Worm (Caenorhabditis elegans) whole organism, young adult: Measurements from ENCODE around the gene ins-13.

Source experiments
- F10E7.11 ChIP-seq: sonication (generic microtip); optimal IDR thresholded peaks from 2 replicates; lab custom pipeline; 2017; ENCODE audit warnings: mild to moderate bottlenecking, missing genetic modification characterization, moderate library complexity, missing compliant biosample characterization
- F33H1.4 ChIP-seq: fragments of 200-800 bp; sonication (Bioruptor generic); IDR thresholded peaks from 2 replicates; pipeline ENCODE4 v1.3.6; 2022; ENCODE audit warnings: missing genetic modification reagents, missing genetic modification characterization, missing compliant biosample characterization
- F52B5.7 ChIP-seq: sonication (generic microtip); optimal IDR thresholded peaks from 2 replicates; lab custom pipeline; 2016; ENCODE audit warnings: mild to moderate bottlenecking, missing genetic modification characterization, missing compliant biosample characterization
- F57A8.1 ChIP-seq: fragments of 200-800 bp; sonication (Bioruptor generic); optimal IDR thresholded peaks from 2 replicates; lab custom pipeline; 2018; ENCODE audit warnings: mild to moderate bottlenecking, missing genetic modification characterization, moderate library complexity, missing compliant biosample characterization
- F57C9.4 ChIP-seq: sonication (generic microtip); optimal IDR thresholded peaks from 2 replicates; lab custom pipeline; 2017; ENCODE audit warnings: mild to moderate bottlenecking, missing genetic modification characterization, missing compliant biosample characterization
- T07F8.4 ChIP-seq: sonication (generic microtip); optimal IDR thresholded peaks from 2 replicates; lab custom pipeline; 2016; ENCODE audit warnings: mild to moderate bottlenecking, missing genetic modification characterization, moderate library complexity, missing compliant biosample characterization
- Y53F4B.3 ChIP-seq: fragments of 200-800 bp; sonication (Bioruptor generic); IDR thresholded peaks from 2 replicates; pipeline ENCODE4 v1.3.6; 2022; ENCODE audit warnings: missing genetic modification reagents, missing genetic modification characterization, missing compliant biosample characterization
- Y95B8A.8 ChIP-seq: fragments of 200-800 bp; sonication (Bioruptor generic); IDR thresholded peaks from 2 replicates; pipeline ENCODE4 v1.3.6; 2022; ENCODE audit warnings: missing genetic modification reagents, missing genetic modification characterization, missing compliant biosample characterization
- ZK185.1 ChIP-seq: sonication (generic microtip); optimal IDR thresholded peaks from 2 replicates; lab custom pipeline; 2016; ENCODE audit warnings: mild to moderate bottlenecking, missing genetic modification characterization, missing compliant biosample characterization; ENCODE audit not compliant: poor library complexity, severe bottlenecking
- akir-1 ChIP-seq: fragments of 200-800 bp; sonication (Bioruptor generic); optimal IDR thresholded peaks from 2 replicates; lab custom pipeline; 2018; ENCODE audit warnings: mild to moderate bottlenecking, missing genetic modification characterization, moderate library complexity, missing compliant biosample characterization
- aptf-3 ChIP-seq: fragments of 200-800 bp; sonication (Bioruptor generic); IDR thresholded peaks from 2 replicates; pipeline ENCODE4 v1.3.6; 2022; ENCODE audit warnings: missing genetic modification characterization, missing compliant biosample characterization
- attf-3 ChIP-seq: fragments of 200-800 bp; sonication (Bioruptor generic); conservative IDR thresholded peaks from 2 replicates; pipeline ENCODE4 v1.3.6; 2022; ENCODE audit warnings: missing genetic modification reagents, missing genetic modification characterization, missing compliant biosample characterization
- attf-5 ChIP-seq: fragments of 200-800 bp; sonication (Bioruptor generic); optimal IDR thresholded peaks from 2 replicates; lab custom pipeline; 2018; ENCODE audit warnings: mild to moderate bottlenecking, missing genetic modification characterization, missing compliant biosample characterization
- ccch-3 ChIP-seq: fragments of 200-800 bp; sonication (Bioruptor generic); optimal IDR thresholded peaks from 2 replicates; lab custom pipeline; 2018; ENCODE audit warnings: mild to moderate bottlenecking, missing genetic modification characterization, missing compliant biosample characterization
- cebp-1 ChIP-seq, 2 experiments: fragments of 200-800 bp in 1 of 2; sonication (Bioruptor generic) in 1 of 2; sonication (generic microtip) in 1 of 2; IDR thresholded peaks in 1 of 2; optimal IDR thresholded peaks in 1 of 2; 2 replicates each; pipeline versions ENCODE4 v1.3.6 to Lab custom; 2017 to 2022; ENCODE audit warnings: missing compliant biosample characterization in 2 of 2, missing genetic modification characterization in 2 of 2, mild to moderate bottlenecking in 1 of 2, missing genetic modification reagents in 1 of 2, moderate library complexity in 1 of 2
- cebp-2 ChIP-seq: fragments of 200-800 bp; sonication (Bioruptor generic); IDR thresholded peaks from 2 replicates; pipeline ENCODE4 v1.3.6; 2022; ENCODE audit warnings: missing genetic modification characterization, missing compliant biosample characterization
- ceh-58 ChIP-seq: fragments of 200-800 bp; sonication (Bioruptor generic); IDR thresholded peaks from 2 replicates; pipeline ENCODE4 v1.3.6; 2022; ENCODE audit warnings: missing genetic modification characterization, missing compliant biosample characterization
- ceh-91 ChIP-seq: fragments of 200-800 bp; sonication (Bioruptor generic); IDR thresholded peaks from 2 replicates; pipeline ENCODE4 v1.3.6; 2022; ENCODE audit warnings: missing genetic modification reagents, missing genetic modification characterization, missing compliant biosample characterization
- die-1 ChIP-seq: sonication (generic microtip); optimal IDR thresholded peaks from 2 replicates; lab custom pipeline; 2016; ENCODE audit warnings: missing genotype, mild to moderate bottlenecking, missing genetic modification characterization, missing compliant biosample characterization
- egl-44 ChIP-seq: fragments of 200-800 bp; sonication (Bioruptor generic); IDR thresholded peaks from 2 replicates; pipeline ENCODE4 v1.3.6; 2022; ENCODE audit warnings: missing genetic modification reagents, missing genetic modification characterization, missing compliant biosample characterization
- ekl-4 ChIP-seq: fragments of 200-800 bp; sonication (Bioruptor generic); IDR thresholded peaks from 2 replicates; pipeline ENCODE4 v1.3.6; 2022; ENCODE audit warnings: missing genetic modification reagents, missing genetic modification characterization, missing compliant biosample characterization
- hrde-1 ChIP-seq: sonication (generic microtip); optimal IDR thresholded peaks from 2 replicates; lab custom pipeline; 2016; ENCODE audit warnings: missing genetic modification characterization, mild to moderate bottlenecking, missing compliant biosample characterization, moderate library complexity, missing genotype, missing genetic modification reagents, borderline replicate concordance
- lag-1 ChIP-seq: fragments of 200-800 bp; sonication (Bioruptor generic); IDR thresholded peaks from 2 replicates; pipeline ENCODE4 v1.3.6; 2022; ENCODE audit warnings: missing genetic modification reagents, missing genetic modification characterization, missing compliant biosample characterization
- lin-54 ChIP-seq: fragments of 200-800 bp; sonication (Bioruptor generic); optimal IDR thresholded peaks from 2 replicates; lab custom pipeline; 2018; ENCODE audit warnings: mild to moderate bottlenecking, missing genetic modification characterization, missing compliant biosample characterization
- lir-1 ChIP-seq: fragments of 200-800 bp; sonication (Bioruptor generic); conservative IDR thresholded peaks from 2 replicates; pipeline ENCODE4 v1.3.6; 2022; ENCODE audit warnings: missing genetic modification reagents, missing genetic modification characterization, missing compliant biosample characterization
- lsl-1 ChIP-seq: fragments of 200-800 bp; sonication (Bioruptor generic); optimal IDR thresholded peaks from 2 replicates; lab custom pipeline; 2018; ENCODE audit warnings: mild to moderate bottlenecking, missing genetic modification characterization, moderate library complexity, missing compliant biosample characterization
- madf-6 ChIP-seq: fragments of 200-800 bp; sonication (Bioruptor generic); IDR thresholded peaks from 2 replicates; pipeline ENCODE4 v1.3.6; 2022; ENCODE audit warnings: missing genetic modification reagents, missing genetic modification characterization, missing compliant biosample characterization
- mcd-1 ChIP-seq: fragments of 200-800 bp; sonication (Bioruptor generic); IDR thresholded peaks from 2 replicates; pipeline ENCODE4 v1.3.6; 2022; ENCODE audit warnings: missing genetic modification reagents, missing genetic modification characterization, missing compliant biosample characterization
- mel-28 ChIP-seq: sonication (generic microtip); optimal IDR thresholded peaks from 2 replicates; lab custom pipeline; 2016; ENCODE audit warnings: borderline replicate concordance, mild to moderate bottlenecking, missing genetic modification characterization, missing compliant biosample characterization
- mxl-1 ChIP-seq: sonication (generic microtip); optimal IDR thresholded peaks from 2 replicates; lab custom pipeline; 2016; ENCODE audit warnings: missing genetic modification characterization, missing compliant biosample characterization
- nfya-1 ChIP-seq: sonication (generic microtip); optimal IDR thresholded peaks from 2 replicates; lab custom pipeline; 2017; ENCODE audit warnings: antibody characterized with exemption, missing compliant biosample characterization, missing genetic modification characterization, borderline replicate concordance; ENCODE audit not compliant: insufficient read depth
- nhr-179 ChIP-seq: sonication (generic microtip); optimal IDR thresholded peaks from 2 replicates; lab custom pipeline; 2016; ENCODE audit warnings: mild to moderate bottlenecking, missing genetic modification characterization, missing compliant biosample characterization
- nhr-80 ChIP-seq: sonication (generic microtip); optimal IDR thresholded peaks from 2 replicates; lab custom pipeline; 2016; ENCODE audit warnings: missing genetic modification characterization, missing compliant biosample characterization
- nhr-90 ChIP-seq: sonication (generic microtip); optimal IDR thresholded peaks from 2 replicates; lab custom pipeline; 2016; ENCODE audit warnings: missing genotype, mild to moderate bottlenecking, missing genetic modification characterization, missing compliant biosample characterization
- rec-8 ChIP-seq, 2 experiments: sonication (generic microtip); optimal IDR thresholded peaks; 2 replicates each; lab custom pipeline; 2016; ENCODE audit warnings: mild to moderate bottlenecking in 2 of 2, missing genetic modification characterization in 2 of 2, missing genetic modification reagents in 2 of 2, missing genotype in 2 of 2, missing biosample characterization in 1 of 2, missing compliant biosample characterization in 1 of 2, moderate library complexity in 1 of 2
- sea-2 ChIP-seq: fragments of 200-800 bp; sonication (Bioruptor generic); IDR thresholded peaks from 2 replicates; pipeline ENCODE4 v1.3.6; 2022; ENCODE audit warnings: missing genetic modification characterization, missing compliant biosample characterization
- snpc-1.1 ChIP-seq: sonication (generic microtip); optimal IDR thresholded peaks from 2 replicates; lab custom pipeline; 2017; ENCODE audit warnings: missing genetic modification characterization, mild to moderate bottlenecking, missing compliant biosample characterization, antibody characterized with exemption, moderate library complexity, missing genotype, missing genetic modification reagents; ENCODE audit not compliant: insufficient read depth
- snpc-3.4 ChIP-seq: sonication (generic microtip); optimal IDR thresholded peaks from 2 replicates; lab custom pipeline; 2017; ENCODE audit warnings: missing genetic modification characterization, mild to moderate bottlenecking, missing compliant biosample characterization, antibody characterized with exemption, moderate library complexity, missing genotype, missing genetic modification reagents
- somi-1 ChIP-seq: fragments of 200-800 bp; sonication (Bioruptor generic); optimal IDR thresholded peaks from 2 replicates; lab custom pipeline; 2018; ENCODE audit warnings: mild to moderate bottlenecking, missing genetic modification characterization, missing compliant biosample characterization
- sptf-2 ChIP-seq: fragments of 200-800 bp; sonication (Bioruptor generic); optimal IDR thresholded peaks from 2 replicates; lab custom pipeline; 2018; ENCODE audit warnings: mild to moderate bottlenecking, missing genetic modification characterization, missing compliant biosample characterization
- tbp1 ChIP-seq: fragments of 200-800 bp; sonication (Bioruptor generic); optimal IDR thresholded peaks from 2 replicates; lab custom pipeline; 2018; ENCODE audit warnings: mild to moderate bottlenecking, missing genetic modification characterization, missing compliant biosample characterization
- unc-62 ChIP-seq: fragments of 150-350 bp; optimal IDR thresholded peaks from 2 replicates; lab custom pipeline; 2014; ENCODE audit warnings: missing biosample characterization, missing genetic modification reagents, missing genetic modification characterization
- xnd-1 ChIP-seq: sonication (generic microtip); optimal IDR thresholded peaks from 2 replicates; lab custom pipeline; 2016; ENCODE audit warnings: missing genotype, missing genetic modification reagents, missing genetic modification characterization, missing compliant biosample characterization
- ztf-26 ChIP-seq: sonication (generic microtip); optimal IDR thresholded peaks from 2 replicates; lab custom pipeline; 2017; ENCODE audit warnings: missing genetic modification characterization, missing compliant biosample characterization
- ztf-28 ChIP-seq: fragments of 200-800 bp; sonication (Bioruptor generic); IDR thresholded peaks from 2 replicates; pipeline ENCODE4 v1.3.6; 2022; ENCODE audit warnings: missing genetic modification reagents, missing genetic modification characterization, missing compliant biosample characterization

Gene ins-13

ce11 chrII:5543476-5544144 lies 1.1 kb downstream of the ins-13 start (continued):
- TF ChIP-seq F52B5.7, result peak; percentile 96
- peak; percentile 69 for TF ChIP-seq cebp-1 (GFP tag; IDR thresholded peaks at IDR 0.05; lab: Robert Waterston, UW)
- TF ChIP-seq cebp-1 (tag; optimal IDR thresholded peaks at IDR 0.05; lab: Kevin White, UChicago), result peak; percentile 95
- TF ChIP-seq tbp1, result peak; percentile 83
- TF ChIP-seq F33H1.4 (GFP tag; lab: Robert Waterston, UW), result peak; percentile 64
- peak; percentile 81 for TF ChIP-seq ccch-3 (GFP tag; lab: Kevin White, UChicago)
- peak; percentile 89 for TF ChIP-seq lir-1 (GFP tag; lab: Robert Waterston, UW)
- peak; percentile 95 for TF ChIP-seq F57C9.4
- peak; percentile 93 for TF ChIP-seq snpc-3.4 (tag; lab: Kevin White, UChicago)
- peak; percentile 93 for TF ChIP-seq akir-1
- peak; percentile 96 for TF ChIP-seq ekl-4 (GFP tag; lab: Robert Waterston, UW)
- TF ChIP-seq somi-1 (GFP tag; lab: Kevin White, UChicago), result peak; percentile 94
- peak; percentile 95 for TF ChIP-seq Y95B8A.8 (GFP tag; lab: Robert Waterston, UW)
- peak; percentile 93 for TF ChIP-seq egl-44 (GFP tag; lab: Robert Waterston, UW)
- TF ChIP-seq ztf-28 (GFP tag; lab: Robert Waterston, UW), result peak; percentile 63; the same call in 1 of the 2 replicates
- TF ChIP-seq Y53F4B.3 (GFP tag; lab: Robert Waterston, UW), result no peak
- peak; percentile 65 for TF ChIP-seq mxl-1
- peak; percentile 91 for TF ChIP-seq mel-28 (tag; lab: Kevin White, UChicago)
- TF ChIP-seq nhr-90 (tag; lab: Kevin White, UChicago), result peak; percentile 69
- peak; percentile 81 for TF ChIP-seq attf-3 (GFP tag; lab: Robert Waterston, UW)
- peak; percentile 87 for TF ChIP-seq attf-5 (GFP tag; lab: Kevin White, UChicago)
- TF ChIP-seq T07F8.4 (tag; lab: Kevin White, UChicago), result peak; percentile 82
- TF ChIP-seq ztf-26 (tag; lab: Kevin White, UChicago), result peak; percentile 98
- TF ChIP-seq mcd-1 (GFP tag; lab: Robert Waterston, UW), result peak; percentile 95
- peak; percentile 75; the same call in 1 of the 2 replicates for TF ChIP-seq lag-1 (GFP tag; lab: Robert Waterston, UW)
- peak; percentile 10 for TF ChIP-seq sptf-2
- no peak for TF ChIP-seq nfya-1 (tag; lab: Kevin White, UChicago)
- TF ChIP-seq lsl-1, result peak; percentile 55
- peak; percentile 80 for TF ChIP-seq hrde-1 (tag; lab: Kevin White, UChicago)
- TF ChIP-seq sea-2, result peak; percentile 77; the same call in 1 of the 2 replicates
- peak; percentile 15 for TF ChIP-seq xnd-1 (tag; lab: Kevin White, UChicago)
- peak; percentile 98 for TF ChIP-seq ZK185.1 (tag; lab: Kevin White, UChicago)
- TF ChIP-seq aptf-3 (GFP tag; lab: Robert Waterston, UW), result peak; percentile 83; the same call in 1 of the 2 replicates
- TF ChIP-seq rec-8 (tag; optimal IDR thresholded peaks at IDR 0.05; lab: Kevin White, UChicago), result peak; percentile 69 to 72
- peak; percentile 64 for TF ChIP-seq die-1 (tag; lab: Kevin White, UChicago)
- TF ChIP-seq F10E7.11, result peak; percentile 95
- TF ChIP-seq snpc-1.1 (tag; lab: Kevin White, UChicago), result peak; percentile 95
- TF ChIP-seq F57A8.1, result peak; percentile 78
- TF ChIP-seq cebp-2 (GFP tag; lab: Robert Waterston, UW), result peak; percentile 83; the same call in 1 of the 2 replicates
- TF ChIP-seq ceh-91 (GFP tag; lab: Robert Waterston, UW), result peak; percentile 48; the same call in 1 of the 2 replicates
- peak; percentile 93 for TF ChIP-seq lin-54 (GFP tag; lab: Kevin White, UChicago)
- TF ChIP-seq unc-62 (GFP tag; lab: Kevin White, UChicago), result peak; percentile 23
- peak; percentile 45 for TF ChIP-seq nhr-80 (tag; lab: Kevin White, UChicago)
- TF ChIP-seq nhr-179 (tag; lab: Kevin White, UChicago), result peak; percentile 54
- TF ChIP-seq madf-6 (GFP tag; lab: Robert Waterston, UW), result peak; percentile 85
- 0 out of 2 replicates have a peak, but pooled peaks have one; percentile 12 for TF ChIP-seq ceh-58 (GFP tag; lab: Robert Waterston, UW)
